Fruit fly (Drosophila melanogaster) whole organism, embryonic: ENCODE data around the gene Oseg2.
A peak's percentile ranks its signal among the peaks of the same experiment; 100 is the strongest.

ENCODE experiments used
- CG10209 ChIP-seq: fragments of 200-800 bp; sonication (Bioruptor generic); optimal IDR thresholded peaks from 3 replicates; lab custom pipeline; 2017; ENCODE audit warnings: missing biosample characterization, mild to moderate bottlenecking, missing genetic modification characterization, missing genetic modification reagents
- CG10979 ChIP-seq: fragments of 200-800 bp; sonication (Bioruptor generic); optimal IDR thresholded peaks from 2 replicates; lab custom pipeline; 2018; ENCODE audit warnings: missing biosample characterization, mild to moderate bottlenecking, missing genetic modification characterization, moderate library complexity
- CG13287 ChIP-seq: fragments of 200-800 bp; sonication (Bioruptor generic); IDR thresholded peaks from 2 replicates; pipeline ENCODE4 v1.3.6; 2022; ENCODE audit warnings: missing biosample characterization, missing genetic modification characterization; ENCODE audit not compliant: partially characterized antibody
- CG14050 ChIP-seq: fragments of 200-800 bp; sonication (Bioruptor generic); IDR thresholded peaks from 3 replicates; pipeline ENCODE4 v1.3.6; 2022; ENCODE audit warnings: missing biosample characterization, missing genetic modification characterization
- CG16813 ChIP-seq: fragments of 200-800 bp; sonication (Bioruptor generic); IDR thresholded peaks from 3 replicates; pipeline ENCODE4 v1.3.6; 2022; ENCODE audit warnings: missing biosample characterization, missing genetic modification characterization; ENCODE audit not compliant: partially characterized antibody
- CG17912 ChIP-seq: fragments of 200-800 bp; sonication (Bioruptor generic); optimal IDR thresholded peaks from 2 replicates; lab custom pipeline; 2018; ENCODE audit warnings: missing biosample characterization, mild to moderate bottlenecking, missing genetic modification characterization
- CG2120 ChIP-seq: fragments of 200-800 bp; sonication (Bioruptor generic); optimal IDR thresholded peaks from 3 replicates; lab custom pipeline; 2016; ENCODE audit warnings: missing biosample characterization, missing genetic modification characterization
- CG2199 ChIP-seq: fragments of 200-800 bp; sonication (Bioruptor generic); IDR thresholded peaks from 3 replicates; pipeline ENCODE4 v1.3.6; 2022; ENCODE audit warnings: missing biosample characterization, missing genetic modification characterization
- CG30020 ChIP-seq: fragments of 200-800 bp; optimal IDR thresholded peaks from 2 replicates; lab custom pipeline; 2019; ENCODE audit warnings: missing biosample characterization, mild to moderate bottlenecking, missing genetic modification characterization, moderate library complexity
- CG3065 ChIP-seq: fragments of 200-800 bp; sonication (Bioruptor generic); optimal IDR thresholded peaks from 2 replicates; lab custom pipeline; 2016; ENCODE audit warnings: missing biosample characterization, missing genetic modification characterization
- CG34422 ChIP-seq: fragments of 200-800 bp; sonication (Bioruptor generic); IDR thresholded peaks from 3 replicates; pipeline ENCODE4 v1.3.6; 2022; ENCODE audit warnings: missing biosample characterization, missing genetic modification characterization
- CG3847 ChIP-seq: fragments of 200-800 bp; sonication (Bioruptor generic); IDR thresholded peaks from 2 replicates; pipeline ENCODE4 v1.3.6; 2022; ENCODE audit warnings: missing biosample characterization, missing genetic modification characterization
- CG3995 ChIP-seq: fragments of 200-800 bp; sonication (Bioruptor generic); optimal IDR thresholded peaks from 3 replicates; lab custom pipeline; 2016; ENCODE audit warnings: missing biosample characterization, missing genetic modification characterization
- CG4282 ChIP-seq: fragments of 200-800 bp; sonication (Bioruptor generic); optimal IDR thresholded peaks from 2 replicates; lab custom pipeline; 2016; ENCODE audit warnings: missing biosample characterization, missing genetic modification characterization
- CG6683 ChIP-seq: fragments of 200-800 bp; sonication (Bioruptor generic); optimal IDR thresholded peaks from 2 replicates; lab custom pipeline; 2017; ENCODE audit warnings: missing biosample characterization, mild to moderate bottlenecking, missing genetic modification characterization, missing genetic modification reagents
- CG8388 ChIP-seq: fragments of 200-800 bp; sonication (Bioruptor generic); optimal IDR thresholded peaks from 2 replicates; lab custom pipeline; 2019; ENCODE audit warnings: missing biosample characterization, mild to moderate bottlenecking, missing genetic modification characterization, moderate library complexity
- CG9817 ChIP-seq: fragments of 200-800 bp; sonication (Bioruptor generic); optimal IDR thresholded peaks from 2 replicates; lab custom pipeline; 2018; ENCODE audit warnings: missing biosample characterization, mild to moderate bottlenecking, missing genetic modification characterization, moderate library complexity
- CoRest ChIP-seq: fragments of 200-800 bp; sonication (Bioruptor generic); optimal IDR thresholded peaks from 3 replicates; lab custom pipeline; 2018; ENCODE audit warnings: missing biosample characterization, mild to moderate bottlenecking, missing genetic modification characterization, moderate library complexity
- Dad ChIP-seq: fragments of 200-800 bp; sonication (Bioruptor generic); optimal IDR thresholded peaks from 3 replicates; lab custom pipeline; 2016; ENCODE audit warnings: missing biosample characterization, missing genetic modification characterization
- Doc2 ChIP-seq: fragments of 200-800 bp; sonication (Bioruptor generic); IDR thresholded peaks from 2 replicates; pipeline ENCODE4 v1.3.6; 2022; ENCODE audit warnings: missing biosample characterization, missing genetic modification characterization
- Doc3 ChIP-seq: fragments of 200-800 bp; sonication (Bioruptor generic); IDR thresholded peaks from 3 replicates; pipeline ENCODE4 v1.3.6; 2022; ENCODE audit warnings: missing biosample characterization, missing genetic modification characterization; ENCODE audit not compliant: partially characterized antibody
- Fer2 ChIP-seq: fragments of 200-800 bp; sonication (Bioruptor generic); optimal IDR thresholded peaks from 2 replicates; lab custom pipeline; 2018; ENCODE audit warnings: missing biosample characterization, mild to moderate bottlenecking, missing genetic modification characterization, moderate library complexity
- HLHmδ ChIP-seq: fragments of 200-800 bp; sonication (Bioruptor generic); optimal IDR thresholded peaks from 2 replicates; lab custom pipeline; 2018; ENCODE audit warnings: missing biosample characterization, mild to moderate bottlenecking, missing genetic modification characterization, moderate library complexity
- HmgZ ChIP-seq: fragments of 200-800 bp; sonication (Bioruptor generic); optimal IDR thresholded peaks from 2 replicates; lab custom pipeline; 2018; ENCODE audit warnings: missing biosample characterization, mild to moderate bottlenecking, missing genetic modification characterization
- Hmr ChIP-seq: fragments of 200-800 bp; sonication (Bioruptor generic); optimal IDR thresholded peaks from 3 replicates; lab custom pipeline; 2017; ENCODE audit warnings: mild to moderate bottlenecking, missing biosample characterization, missing genetic modification reagents, missing genetic modification characterization
- Lhr ChIP-seq: fragments of 200-800 bp; sonication (Bioruptor generic); optimal IDR thresholded peaks from 3 replicates; lab custom pipeline; 2017; ENCODE audit warnings: mild to moderate bottlenecking, missing biosample characterization, missing genetic modification reagents, missing genetic modification characterization
- Ptx1 ChIP-seq: fragments of 200-800 bp; sonication (Bioruptor generic); IDR thresholded peaks from 2 replicates; pipeline ENCODE4 v1.3.6; 2022; ENCODE audit warnings: missing biosample characterization, missing genetic modification characterization
- Rfx ChIP-seq: fragments of 200-800 bp; sonication (Bioruptor generic); IDR thresholded peaks from 2 replicates; pipeline ENCODE4 v1.3.6; 2022; ENCODE audit warnings: missing biosample characterization, missing genetic modification characterization
- Sin3A ChIP-seq: fragments of >200 bp; optimal IDR thresholded peaks from 2 replicates; lab custom pipeline; 2018
- Six4 ChIP-seq: fragments of 200-800 bp; sonication (Bioruptor generic); optimal IDR thresholded peaks from 2 replicates; lab custom pipeline; 2016; ENCODE audit warnings: missing biosample characterization, missing genetic modification characterization
- Sox102F ChIP-seq: fragments of 200-800 bp; sonication (Bioruptor generic); optimal IDR thresholded peaks from 2 replicates; lab custom pipeline; 2018; ENCODE audit warnings: missing biosample characterization, mild to moderate bottlenecking, missing genetic modification characterization, moderate library complexity
- bcd ChIP-seq: fragments of 200-800 bp; sonication (Bioruptor generic); optimal IDR thresholded peaks from 2 replicates; lab custom pipeline; 2017; ENCODE audit warnings: missing biosample characterization, mild to moderate bottlenecking, missing genetic modification characterization
- chn ChIP-seq: fragments of 200-800 bp; sonication (Bioruptor generic); optimal IDR thresholded peaks from 2 replicates; lab custom pipeline; 2016; ENCODE audit warnings: missing biosample characterization, missing genetic modification characterization
- corto ChIP-seq: fragments of 200-800 bp; sonication (Bioruptor generic); optimal IDR thresholded peaks from 2 replicates; lab custom pipeline; 2016; ENCODE audit warnings: missing biosample characterization, mild to moderate bottlenecking, missing genetic modification characterization, moderate library complexity
- crp ChIP-seq, 2 experiments: fragments of 200-800 bp; sonication (Bioruptor generic); optimal IDR thresholded peaks; 2 replicates in 1 of 2; 3 replicates in 1 of 2; lab custom pipeline; 2017; ENCODE audit warnings: missing biosample characterization in 2 of 2, missing genetic modification characterization in 2 of 2, mild to moderate bottlenecking in 1 of 2, moderate library complexity in 1 of 2
- dmrt99B ChIP-seq: fragments of 200-800 bp; sonication (Bioruptor generic); optimal IDR thresholded peaks from 2 replicates; lab custom pipeline; 2018; ENCODE audit warnings: missing biosample characterization, mild to moderate bottlenecking, missing genetic modification characterization, moderate library complexity
- emc ChIP-seq: fragments of 200-800 bp; sonication (Bioruptor generic); optimal IDR thresholded peaks from 2 replicates; lab custom pipeline; 2016; ENCODE audit warnings: missing biosample characterization, missing genetic modification characterization
- her ChIP-seq: fragments of 200-800 bp; sonication (Bioruptor generic); optimal IDR thresholded peaks from 2 replicates; lab custom pipeline; 2016; ENCODE audit warnings: missing biosample characterization, missing genetic modification characterization
- jumu ChIP-seq: fragments of 200-800 bp; sonication (Bioruptor generic); optimal IDR thresholded peaks from 3 replicates; lab custom pipeline; 2016; ENCODE audit warnings: missing biosample characterization, missing genetic modification characterization
- lilli ChIP-seq: fragments of 200-800 bp; sonication (Bioruptor generic); optimal IDR thresholded peaks from 3 replicates; lab custom pipeline; 2016; ENCODE audit warnings: missing biosample characterization, missing genetic modification characterization
- nerfin-2 ChIP-seq: fragments of 200-800 bp; sonication (Bioruptor generic); IDR thresholded peaks from 2 replicates; pipeline ENCODE4 v1.3.6; 2022; ENCODE audit warnings: missing biosample characterization, missing genetic modification characterization; ENCODE audit not compliant: partially characterized antibody
- prd ChIP-seq, 3 experiments: fragments of >200 bp in 2 of 3; fragments of 200-800 bp in 1 of 3; sonication (Bioruptor generic) in 1 of 3; optimal IDR thresholded peaks in 2 of 3; IDR thresholded peaks in 1 of 3; 2 replicates in 2 of 3; 3 replicates in 1 of 3; pipeline versions ENCODE4 v1.3.6 to Lab custom; 2017 to 2022; ENCODE audit warnings: missing biosample characterization in 1 of 3, missing genetic modification characterization in 1 of 3
- sens-2 ChIP-seq: fragments of 200-800 bp; sonication (Bioruptor generic); IDR thresholded peaks from 2 replicates; pipeline ENCODE4 v1.3.6; 2022; ENCODE audit warnings: missing biosample characterization, missing genetic modification characterization
- ssp ChIP-seq: fragments of 200-800 bp; sonication (Bioruptor generic); IDR thresholded peaks from 2 replicates; pipeline ENCODE4 v1.3.6; 2022; ENCODE audit warnings: missing biosample characterization, missing genetic modification characterization
- trh ChIP-seq: fragments of 200-800 bp; sonication (Bioruptor generic); optimal IDR thresholded peaks from 2 replicates; lab custom pipeline; 2016; ENCODE audit warnings: missing biosample characterization, missing genetic modification characterization
- unc-4 ChIP-seq: fragments of 200-800 bp; sonication (Bioruptor generic); IDR thresholded peaks from 2 replicates; pipeline ENCODE4 v1.3.6; 2022; ENCODE audit warnings: missing biosample characterization, missing genetic modification characterization; ENCODE audit not compliant: partially characterized antibody
- wdn ChIP-seq: fragments of 200-800 bp; sonication (Bioruptor generic); IDR thresholded peaks from 2 replicates; pipeline ENCODE4 v1.3.6; 2022; ENCODE audit warnings: missing biosample characterization, missing genetic modification characterization
- zen2 ChIP-seq: fragments of 200-800 bp; sonication (Bioruptor generic); IDR thresholded peaks from 3 replicates; pipeline ENCODE4 v1.3.6; 2022; ENCODE audit warnings: missing biosample characterization, missing genetic modification characterization; ENCODE audit not compliant: partially characterized antibody

The Oseg2 gene

dm6 chr3L:2265692-2266444 lies 36.4 kb downstream of the Oseg2 start, which contains the start of the genes ecd and CG13806 (continued):
- TF ChIP-seq CG34422 (peak; percentile 45; the same call in 2 of the 3 replicates), CG17912 (GFP tag; lab: Kevin White, UChicago) (no peak), ssp (GFP tag; lab: Robert Waterston, UW) (peak; percentile 89), trh (GFP tag; lab: Kevin White, UChicago) (peak; percentile 14), CG3065 (GFP tag; lab: Kevin White, UChicago) (peak; percentile 77), Six4 (GFP tag; lab: Kevin White, UChicago) (peak; percentile 12), nerfin-2 (GFP tag; lab: Robert Waterston, UW) (peak; percentile 76), dmrt99B (tag; lab: Kevin White, UChicago) (no peak), zen2 (peak; percentile 87), Doc2 (GFP tag; lab: Robert Waterston, UW) (no peak), CG10979 (peak; percentile 2), Dad (GFP tag; lab: Kevin White, UChicago) (peak; percentile 25), crp (GFP tag; optimal IDR thresholded peaks at IDR 0.05; lab: Kevin White, UChicago) (peak in 1 of 2 experiments; percentile 23), emc (GFP tag; lab: Kevin White, UChicago) (peak; percentile 54), CG8388 (GFP tag; lab: Kevin White, UChicago) (peak; percentile 32), CG2120 (peak; percentile 70), CG16813 (GFP tag; lab: Robert Waterston, UW) (peak; percentile 96), HmgZ (tag; lab: Kevin White, UChicago) (peak; percentile 55), CG2199 (GFP tag; lab: Robert Waterston, UW) (no peak), CG3995 (GFP tag; lab: Kevin White, UChicago) (peak; percentile 55), her (GFP tag; lab: Kevin White, UChicago) (peak; percentile 63), Ptx1 (GFP tag; lab: Robert Waterston, UW) (peak; percentile 38), CG14050 (GFP tag; lab: Robert Waterston, UW) (no peak), Sin3A (lab: Kevin White, UChicago) (peak; percentile 62), CG3847 (GFP tag; lab: Robert Waterston, UW) (peak; percentile 60; the same call in 1 of the 2 replicates), CG9817 (tag; lab: Kevin White, UChicago) (peak; percentile 40), CG13287 (peak; percentile 94), CG30020 (peak; percentile 57), Sox102F (GFP tag; lab: Kevin White, UChicago) (no peak), CG4282 (GFP tag; lab: Kevin White, UChicago) (no peak), corto (GFP tag; lab: Kevin White, UChicago) (no peak), Rfx (peak; percentile 84), prd (optimal IDR thresholded peaks at IDR 0.05; lab: Kevin White, UChicago) (no peak), prd (GFP tag; IDR thresholded peaks at IDR 0.05; lab: Robert Waterston, UW) (peak; percentile 39; the same call in 1 of the 3 replicates), CG6683 (no peak), lilli (GFP tag; lab: Kevin White, UChicago) (peak; percentile 60), Hmr (GFP tag; lab: Kevin White, UChicago) (peak; percentile 73), Lhr (GFP tag; lab: Kevin White, UChicago) (peak; percentile 81), bcd (GFP tag; lab: Kevin White, UChicago) (peak; percentile 36), Doc3 (peak; percentile 93), chn (GFP tag; lab: Kevin White, UChicago) (peak; percentile 55), Fer2 (tag; lab: Kevin White, UChicago) (peak; percentile 5), jumu (GFP tag; lab: Kevin White, UChicago) (peak; percentile 41), CG10209 (GFP tag; lab: Kevin White, UChicago) (no peak), wdn (GFP tag; lab: Robert Waterston, UW) (peak; percentile 44; the same call in 1 of the 2 replicates), sens-2 (no peak), unc-4 (peak; percentile 92), CoRest (tag; lab: Kevin White, UChicago) (peak; percentile 69), HLHmδ (GFP tag; lab: Kevin White, UChicago) (peak; percentile 33)
